Worm (Caenorhabditis elegans) whole organism, late embryonic: ENCODE data around the gene F44F4.3.

Source experiments
- ceh-34 ChIP-seq: sonication (generic microtip); optimal IDR thresholded peaks from 2 replicates; lab custom pipeline; 2016; ENCODE audit warnings: mild to moderate bottlenecking, missing genetic modification characterization, missing compliant biosample characterization
- elt-2 ChIP-seq: sonication (generic microtip); optimal IDR thresholded peaks from 2 replicates; lab custom pipeline; 2016; ENCODE audit warnings: missing genetic modification reagents, missing genetic modification characterization, missing compliant biosample characterization
- fkh-10 ChIP-seq: fragments of 150-350 bp; optimal IDR thresholded peaks from 2 replicates; lab custom pipeline; 2014; ENCODE audit warnings: missing biosample characterization, missing genetic modification reagents, missing genetic modification characterization
- hlh-8 ChIP-seq: sonication (generic microtip); optimal IDR thresholded peaks from 2 replicates; lab custom pipeline; 2016; ENCODE audit warnings: missing genotype, missing genetic modification characterization, missing compliant biosample characterization
- mec-3 ChIP-seq: sonication (generic microtip); optimal IDR thresholded peaks from 2 replicates; lab custom pipeline; 2016; ENCODE audit warnings: borderline replicate concordance, missing genetic modification characterization, missing compliant biosample characterization
- nfya-1 ChIP-seq: sonication (generic microtip); optimal IDR thresholded peaks from 2 replicates; lab custom pipeline; 2017; ENCODE audit warnings: missing genetic modification characterization, mild to moderate bottlenecking, missing compliant biosample characterization, antibody characterized with exemption, moderate library complexity
- pax-1 ChIP-seq: fragments of 150-350 bp; optimal IDR thresholded peaks from 2 replicates; lab custom pipeline; 2014; ENCODE audit warnings: missing biosample characterization, missing genetic modification characterization
- unc-55 ChIP-seq: sonication (generic microtip); optimal IDR thresholded peaks from 2 replicates; lab custom pipeline; 2017; ENCODE audit warnings: missing biosample characterization, missing genetic modification reagents, missing genetic modification characterization
- unc-86 ChIP-seq: sonication (generic microtip); optimal IDR thresholded peaks from 2 replicates; lab custom pipeline; 2016; ENCODE audit warnings: missing genetic modification characterization, missing compliant biosample characterization

DNA sequence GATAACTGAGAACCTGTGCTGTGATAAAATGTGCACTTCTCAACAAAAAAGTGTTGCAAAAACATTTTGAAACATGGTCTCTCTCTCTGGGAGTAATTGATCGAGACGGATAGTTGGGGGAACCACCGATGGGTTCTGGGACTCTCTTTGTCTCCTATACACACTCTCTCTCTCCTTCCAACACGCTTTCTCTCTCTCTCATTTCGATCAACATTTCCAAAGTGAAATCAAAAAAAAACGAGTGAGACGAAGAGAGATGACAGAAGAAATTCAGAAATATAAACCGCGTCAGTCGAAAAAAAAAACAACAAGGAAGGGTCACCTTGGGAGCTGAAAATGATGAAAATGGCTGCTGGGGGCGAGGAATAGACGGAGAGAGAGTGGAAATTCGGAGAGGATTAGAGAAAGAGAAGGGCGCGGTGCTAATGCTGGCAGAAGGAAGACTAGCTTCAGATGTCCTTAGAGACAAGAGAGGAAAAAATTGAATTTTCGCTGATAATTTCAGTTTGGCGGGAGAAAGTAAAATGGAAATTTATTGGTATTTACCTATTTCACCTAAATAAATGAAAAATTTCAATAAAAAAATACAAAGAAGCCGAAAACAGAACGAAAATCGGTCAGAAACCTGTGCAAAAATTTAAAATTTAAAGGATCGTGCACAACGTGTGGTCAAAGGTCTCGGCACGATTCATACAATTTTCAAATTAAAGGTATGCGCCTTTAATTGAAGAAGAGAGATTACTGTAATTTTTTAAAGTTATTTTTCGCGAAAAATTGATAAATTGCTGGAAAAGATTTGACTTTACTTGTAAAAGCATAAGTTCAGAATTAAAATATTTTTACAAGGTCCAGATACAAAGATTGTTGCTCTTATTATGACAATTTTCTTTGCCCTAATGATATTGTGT, 22.7 kb downstream of the F44F4.3 start:
- peak; percentile 2 for TF ChIP-seq nfya-1
- TF ChIP-seq unc-55 (GFP tag; lab: Kevin White, UChicago): no peak
- no peak for TF ChIP-seq elt-2 (tag; lab: Kevin White, UChicago)
- no peak for TF ChIP-seq hlh-8 (tag; lab: Kevin White, UChicago)
- no peak for TF ChIP-seq fkh-10 (GFP tag; lab: Kevin White, UChicago)
- TF ChIP-seq unc-86 (tag; lab: Kevin White, UChicago): no peak
- no peak for TF ChIP-seq ceh-34 (tag; lab: Kevin White, UChicago)
- no peak for TF ChIP-seq mec-3 (tag; lab: Kevin White, UChicago)
- no peak for TF ChIP-seq pax-1
